Fruit fly (Drosophila melanogaster): ENCODE data around the gene CG5644.
A peak's percentile ranks its signal among the peaks of the same experiment; 100 is the strongest.

Gene CG5644

DNA sequence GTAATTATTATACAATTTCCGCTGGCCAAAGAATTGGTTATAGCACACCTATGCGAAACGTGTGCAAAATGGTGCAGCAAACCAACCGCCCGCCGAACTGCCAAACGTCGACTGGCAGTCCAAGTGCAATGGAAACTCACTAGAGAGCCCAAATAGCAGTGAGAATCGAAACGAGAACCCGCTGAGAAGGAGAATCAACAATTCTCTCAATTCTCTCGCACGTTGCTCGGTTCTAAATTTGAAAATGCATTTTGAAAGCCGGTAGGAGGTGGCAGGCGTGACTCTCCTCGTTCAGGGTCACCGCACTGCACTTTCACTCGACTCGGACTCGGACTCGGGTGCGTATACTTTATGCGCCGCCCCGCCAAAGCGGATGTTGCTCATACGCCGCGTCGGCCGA is at the start of gene CG5644:
Gene CG5644, minus strand, starts transcription at position 101 of the 400 bp plus-strand sequence.
- TF ChIP-seq noc (tag; optimal IDR thresholded peaks at IDR 0.05) = no peak

DNA sequence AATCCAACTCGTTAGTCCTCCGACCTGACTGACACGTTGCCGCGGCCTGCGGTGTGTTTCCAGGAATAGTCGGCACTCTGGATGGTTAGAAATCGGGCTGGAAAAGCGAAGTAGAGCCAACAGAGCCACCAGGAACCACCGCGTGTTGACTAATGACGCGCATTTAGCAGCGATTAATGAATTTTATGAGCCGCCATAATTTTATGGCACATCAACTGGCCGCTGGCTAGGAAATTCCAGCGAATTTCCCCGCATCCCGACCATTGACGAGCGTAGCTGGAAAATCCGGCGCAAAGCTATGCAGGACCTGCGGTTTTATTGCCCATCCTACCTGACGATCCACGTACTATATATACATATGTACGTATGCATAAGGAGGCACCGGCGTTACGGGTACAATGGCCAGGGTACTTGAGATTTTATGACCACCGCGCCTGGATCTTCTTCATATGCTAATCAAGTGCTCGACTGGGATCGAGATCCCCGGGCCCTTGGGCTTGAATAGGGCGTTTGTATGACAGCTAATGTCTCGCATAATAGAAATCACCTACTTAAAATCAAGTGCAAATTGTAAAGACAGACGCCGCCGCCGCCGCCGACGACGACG is 49.6 kb upstream of the CG5644 start:
- TF ChIP-seq noc (tag; optimal IDR thresholded peaks at IDR 0.05) = no peak

DNA sequence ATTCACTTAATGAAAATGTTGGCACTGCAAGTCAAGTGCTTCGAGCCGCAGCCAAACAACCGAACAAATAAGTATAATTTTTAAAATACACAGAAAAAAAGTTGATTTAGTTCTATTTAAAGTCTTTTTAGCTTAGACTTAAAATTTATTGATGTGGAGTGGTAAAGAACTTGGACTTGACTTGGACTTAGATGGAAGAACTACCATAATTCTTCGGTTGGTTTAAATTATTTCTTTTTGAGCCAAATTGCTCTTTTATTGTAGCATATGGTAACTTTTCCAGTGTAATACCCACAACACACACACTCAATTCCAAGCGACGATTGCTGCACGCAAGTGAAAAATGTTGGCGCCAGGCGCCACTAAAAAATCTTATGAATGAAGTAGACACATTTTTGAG is 48.4 kb upstream of the CG5644 start:
- TF ChIP-seq noc (tag; optimal IDR thresholded peaks at IDR 0.05) = no peak

DNA sequence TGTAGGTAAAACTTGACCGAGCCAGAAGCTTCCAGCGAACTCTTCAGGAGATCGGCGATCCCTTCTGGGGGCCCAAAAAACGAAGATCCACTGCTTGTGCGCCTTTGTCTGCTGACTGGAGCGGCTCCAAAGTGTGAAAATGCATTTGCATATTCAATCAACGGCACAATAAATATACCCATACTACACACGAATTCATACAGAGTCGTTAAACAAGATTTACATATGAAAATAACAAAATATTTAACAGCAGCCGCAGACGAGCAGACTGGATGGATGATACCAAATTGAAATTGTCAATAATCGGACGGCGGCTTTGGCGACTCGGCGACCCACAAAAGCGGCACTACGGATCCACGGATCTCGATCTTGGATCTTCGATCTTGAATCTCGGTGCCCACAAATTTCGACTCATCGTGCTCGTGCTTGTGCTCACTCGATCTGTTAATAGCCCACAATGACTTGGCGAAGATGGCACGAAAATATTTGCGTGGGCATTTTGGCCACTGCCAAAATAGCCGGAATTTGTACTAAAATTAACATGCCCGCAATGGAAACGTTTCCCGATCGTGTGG is 47.5 kb upstream of the CG5644 start:
- no peak for TF ChIP-seq noc (tag; optimal IDR thresholded peaks at IDR 0.05)

DNA sequence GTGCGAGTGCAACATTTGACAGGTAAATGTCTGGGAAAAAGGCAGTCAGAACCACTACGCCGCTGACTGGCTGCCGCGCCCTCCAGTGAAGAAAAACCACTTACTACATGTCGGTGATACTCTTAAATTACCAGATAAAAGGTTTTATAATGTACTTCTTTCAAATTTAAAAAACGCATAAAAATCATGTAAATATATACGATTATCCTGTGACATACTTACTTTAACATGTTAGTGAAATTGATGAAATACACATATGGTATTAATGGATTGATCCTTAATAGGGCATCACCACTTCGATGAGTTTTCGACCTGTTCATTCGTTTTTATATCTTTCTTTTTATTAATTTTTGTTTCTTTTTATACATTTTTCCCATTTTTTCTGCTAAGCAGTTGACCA is 46.9 kb upstream of the CG5644 start:
- TF ChIP-seq noc (tag; optimal IDR thresholded peaks at IDR 0.05) = no peak

DNA sequence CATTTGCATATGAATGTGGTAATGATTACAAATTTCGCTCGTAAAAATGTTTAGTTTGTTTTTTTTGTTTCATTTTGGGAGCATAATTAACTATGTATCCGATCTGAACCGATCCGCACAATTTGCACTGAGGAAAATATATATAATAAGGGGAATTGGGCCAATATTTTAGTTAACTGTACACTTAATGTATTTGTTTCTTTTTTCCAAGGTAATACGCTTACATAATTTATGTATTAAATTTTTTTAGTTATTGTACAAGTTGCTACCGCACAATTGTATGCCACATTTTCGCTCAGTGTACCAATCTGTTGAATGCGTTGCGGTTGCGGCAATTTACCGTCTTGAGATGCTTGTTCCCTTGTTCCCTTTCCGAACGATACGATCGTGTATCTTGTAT is 46.0 kb upstream of the CG5644 start:
- peak; percentile 47 for TF ChIP-seq noc (tag; optimal IDR thresholded peaks at IDR 0.05)

DNA sequence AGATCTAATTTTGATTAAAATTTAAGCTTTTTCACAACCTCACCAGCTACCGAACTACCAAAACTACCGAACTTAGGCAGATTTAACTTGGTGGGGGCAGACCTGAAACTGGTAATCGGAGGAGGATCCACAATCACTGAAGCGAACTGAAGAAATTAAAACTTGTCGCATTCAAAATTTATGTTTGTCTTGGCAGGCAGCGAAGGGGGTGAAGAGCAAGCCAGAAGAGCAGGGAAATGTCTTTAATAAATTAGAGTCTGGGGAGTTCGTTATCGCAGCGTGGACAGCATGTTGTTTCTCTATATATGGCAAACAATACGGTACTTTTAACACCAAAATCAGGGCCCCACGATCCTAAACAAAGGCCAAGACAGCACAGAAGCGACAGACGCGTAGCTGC is 45.5 kb upstream of the CG5644 start:
- TF ChIP-seq noc (tag; optimal IDR thresholded peaks at IDR 0.05) = peak; percentile 36

DNA sequence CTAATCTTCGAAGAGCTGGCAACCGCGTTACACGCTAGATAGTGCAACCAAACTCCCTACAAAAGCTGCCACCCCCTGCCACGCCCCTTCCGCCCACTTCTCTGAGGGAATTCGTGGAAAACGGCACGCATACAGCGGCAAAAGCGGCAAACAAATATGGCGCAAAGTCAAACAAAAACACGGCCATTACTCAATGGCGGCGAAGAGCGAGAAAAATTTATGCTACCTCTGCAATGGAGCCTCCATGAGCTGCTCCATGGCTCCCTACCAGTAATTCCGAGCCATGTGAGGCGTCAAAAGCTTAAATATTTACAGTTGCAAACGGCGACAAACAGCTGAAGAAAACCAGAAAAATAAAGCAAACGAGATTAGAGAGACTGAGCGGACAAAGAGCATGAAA is 45.1 kb upstream of the CG5644 start:
- TF ChIP-seq noc (tag; optimal IDR thresholded peaks at IDR 0.05) = no peak

DNA sequence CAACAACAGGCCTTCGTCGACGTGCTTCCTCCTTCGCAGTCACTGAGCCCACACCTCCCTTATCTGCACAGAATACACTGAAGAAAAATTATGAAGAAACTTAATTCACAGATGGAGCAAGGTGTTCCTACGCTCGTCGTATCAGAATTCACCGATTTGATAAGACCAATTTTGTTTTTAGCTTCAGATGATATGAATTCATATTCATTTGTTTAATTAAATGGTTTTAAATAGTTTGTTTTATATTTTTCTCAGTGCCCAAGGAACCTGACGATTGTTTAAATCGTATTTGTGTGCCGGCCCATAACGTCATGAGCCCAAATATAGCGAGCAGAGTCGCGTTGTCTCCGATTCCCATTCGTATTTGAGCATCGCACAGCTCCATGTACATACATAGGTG is 43.9 kb upstream of the CG5644 start:
- peak; percentile 78 for TF ChIP-seq noc (tag; optimal IDR thresholded peaks at IDR 0.05)

DNA sequence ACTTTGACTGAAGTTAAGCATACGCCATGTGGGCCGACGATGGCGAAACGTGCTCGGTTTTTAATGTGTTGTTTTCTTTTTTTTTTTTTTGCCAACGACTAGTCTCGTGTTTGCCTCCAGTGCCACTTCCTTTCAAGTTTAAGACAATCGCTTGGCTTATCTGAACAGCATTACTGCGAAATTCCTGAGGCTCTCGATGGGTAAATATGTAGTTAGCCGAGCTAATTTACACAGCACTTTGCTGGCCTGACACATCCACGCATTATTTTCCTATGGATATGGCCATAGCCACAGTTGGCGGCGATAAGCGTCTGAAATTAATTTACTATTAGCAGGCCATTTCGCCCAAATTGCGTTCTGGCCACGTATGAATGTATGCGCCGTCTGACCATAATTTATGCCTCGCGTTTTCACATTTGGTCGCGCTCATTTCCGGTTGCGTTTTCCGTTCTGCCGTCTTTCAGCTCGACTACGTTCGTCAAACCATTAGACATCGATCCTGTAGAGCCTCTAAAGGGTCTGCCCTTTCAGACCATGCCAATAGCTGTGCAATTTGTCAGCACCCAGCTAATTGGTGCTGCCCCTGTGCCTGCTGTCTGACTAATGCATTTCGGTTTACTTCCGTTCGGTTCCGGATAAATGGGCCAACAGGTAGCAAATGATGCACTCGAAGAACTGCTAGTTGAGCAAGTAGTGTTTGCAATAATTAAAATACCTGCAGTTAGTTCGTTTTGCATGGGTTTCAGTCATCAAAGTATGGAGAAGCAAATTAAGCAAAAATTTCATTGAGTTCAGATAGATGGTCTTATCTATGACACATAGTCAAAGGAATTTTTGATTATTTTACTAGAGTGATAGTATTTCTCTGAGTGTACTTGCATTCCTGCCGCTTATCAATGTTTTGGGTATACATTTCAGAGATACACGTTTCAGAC is 41.0 kb upstream of the CG5644 start:
- peak; percentile 57 for TF ChIP-seq noc (tag; optimal IDR thresholded peaks at IDR 0.05)

DNA sequence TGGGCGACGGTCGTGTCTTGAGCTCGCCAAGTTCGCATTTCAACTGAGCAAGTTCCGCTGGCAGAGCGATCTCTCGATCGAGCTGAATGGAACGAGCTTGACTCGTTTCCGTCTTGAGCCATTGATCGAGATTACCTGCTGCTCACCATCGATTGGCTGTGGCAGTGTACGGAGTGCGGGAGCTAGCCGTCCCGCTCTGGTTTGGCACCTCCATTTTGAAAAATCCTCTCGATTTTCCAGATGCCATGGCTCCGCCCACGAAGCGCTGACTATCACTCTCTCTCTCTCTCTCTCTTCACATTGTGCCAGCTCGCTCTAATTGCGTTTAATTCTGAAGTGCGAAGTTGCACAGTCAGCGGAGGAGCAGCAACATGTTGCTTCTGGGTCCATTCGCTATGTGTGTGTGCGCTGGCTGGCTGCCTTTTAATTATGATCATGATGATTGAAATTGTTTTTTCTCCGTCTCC is 39.5 kb upstream of the CG5644 start, which contains the start of gene Doc2:
Gene Doc2, minus strand, starts transcription at position 51 of the 467 bp plus-strand sequence.
- TF ChIP-seq noc (tag; optimal IDR thresholded peaks at IDR 0.05) = no peak

DNA sequence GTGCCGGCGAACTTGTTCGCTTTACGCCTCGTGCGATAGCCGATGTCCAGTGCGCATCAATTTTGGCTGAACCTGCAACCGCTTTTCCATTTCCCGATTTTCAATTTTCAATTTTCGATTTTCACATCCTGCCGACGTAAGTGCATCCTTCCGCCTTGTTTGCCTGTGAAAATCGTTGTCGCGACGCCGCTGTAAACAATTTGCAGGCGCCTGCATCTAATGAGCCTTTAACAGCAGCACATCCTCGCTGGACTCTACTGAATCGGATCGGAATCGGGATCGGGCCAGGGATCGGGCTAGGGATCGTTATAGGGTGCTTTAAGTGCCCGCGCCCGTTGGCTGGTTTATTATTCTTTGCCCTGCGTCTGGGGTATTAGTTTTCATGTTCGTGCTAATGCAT is 37.7 kb upstream of the CG5644 start:
- TF ChIP-seq noc (tag; optimal IDR thresholded peaks at IDR 0.05) = no peak

DNA sequence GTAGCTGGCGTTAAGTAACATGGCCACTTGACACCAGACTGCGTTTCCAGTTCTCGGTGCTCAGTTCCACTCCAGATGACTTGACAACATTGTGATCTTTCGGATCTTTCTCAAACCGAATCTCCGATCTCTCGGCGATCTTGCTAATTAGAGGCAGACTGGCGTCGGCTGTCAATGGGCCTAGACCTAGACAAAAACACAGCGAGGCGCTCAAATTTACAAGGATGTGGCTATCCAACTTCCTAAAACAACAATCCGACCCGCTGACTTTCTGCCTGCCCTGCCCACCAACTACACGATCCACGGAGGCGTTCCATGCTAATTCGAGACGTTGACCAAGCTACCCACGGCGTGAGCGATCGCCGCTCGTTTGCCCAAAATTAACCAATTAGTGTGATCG is 34.1 kb upstream of the CG5644 start:
- TF ChIP-seq noc (tag; optimal IDR thresholded peaks at IDR 0.05) = no peak

DNA sequence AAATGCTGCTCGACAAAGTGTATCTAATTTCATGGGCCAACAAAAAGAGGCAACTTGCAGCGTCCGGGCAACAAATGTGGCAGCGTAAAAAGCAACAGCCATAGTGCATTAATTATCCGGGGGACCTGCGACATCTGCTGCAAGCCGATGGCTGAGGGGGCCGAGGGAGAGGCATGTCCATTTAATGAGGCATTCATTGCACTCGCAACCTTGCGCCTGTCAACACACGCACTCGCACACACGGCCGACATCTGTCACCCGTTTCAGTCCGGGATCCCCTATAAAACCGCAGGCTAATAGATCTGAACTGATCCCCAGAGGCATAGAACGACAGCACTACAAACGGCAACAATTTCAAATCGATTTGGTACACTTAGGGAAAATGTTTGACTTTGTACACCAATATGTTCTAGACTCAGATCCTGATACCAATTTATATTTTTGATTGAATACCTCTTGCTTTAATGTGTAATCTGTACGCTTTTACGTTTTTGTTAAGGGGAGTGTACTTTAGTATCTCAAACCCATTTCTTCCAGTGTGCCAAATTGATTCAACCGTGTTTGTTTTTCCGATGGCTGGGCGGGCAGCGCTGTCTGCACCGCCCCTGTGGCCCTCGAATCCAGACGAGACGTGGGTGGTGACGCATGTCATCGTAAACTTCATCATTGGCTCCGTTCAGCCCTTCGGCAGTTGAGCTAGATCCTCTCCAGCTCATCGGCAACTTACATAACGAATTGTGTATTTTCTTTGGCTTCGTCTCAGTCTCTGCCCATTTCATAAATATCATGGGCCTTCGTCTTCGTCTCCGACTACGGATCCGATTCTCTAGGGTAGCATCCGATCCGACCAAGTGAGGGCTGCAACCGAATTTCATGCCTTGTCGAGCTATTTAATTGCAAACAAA is 32.1 kb upstream of the CG5644 start:
- no peak for TF ChIP-seq noc (tag; optimal IDR thresholded peaks at IDR 0.05)

DNA sequence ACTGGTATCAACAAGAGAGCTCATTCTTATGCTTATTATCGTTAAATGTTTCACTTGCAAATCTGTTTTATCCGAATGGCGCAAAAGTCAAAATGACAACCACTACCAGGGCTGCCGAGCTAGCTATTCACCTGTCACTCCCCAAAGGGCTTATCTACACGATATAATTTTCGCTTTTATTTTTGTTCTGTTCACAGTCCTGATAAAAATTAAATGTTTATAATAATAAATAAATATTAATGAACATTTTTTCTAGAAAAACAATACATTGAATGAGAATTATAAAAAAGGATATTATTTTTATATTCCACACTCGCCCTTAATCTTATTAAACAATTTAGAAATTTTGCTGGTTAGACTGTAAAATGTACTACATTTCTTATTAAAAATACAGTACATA is 30.1 kb upstream of the CG5644 start, which contains the start of gene CG5194:
Gene CG5194, minus strand, starts transcription at position 101 of the 400 bp plus-strand sequence.
- TF ChIP-seq noc (tag; optimal IDR thresholded peaks at IDR 0.05) = no peak
